Worm (Caenorhabditis elegans) whole organism, L4/young adult: ENCODE measurements around the gene E03H12.5.
"Not testable (repeated sequence)": the region's sequence is repeated elsewhere in the genome, so short reads cannot be mapped to it uniquely, and the experiment has no call there.

Source experiments
- W03F9.2 ChIP-seq: fragments of 150-350 bp; optimal IDR thresholded peaks from 2 replicates; lab custom pipeline; 2014; ENCODE audit warnings: missing biosample characterization, missing genetic modification characterization
- dao-5 ChIP-seq: sonication (generic microtip); optimal IDR thresholded peaks from 2 replicates; lab custom pipeline; 2016; ENCODE audit warnings: missing genotype, missing genetic modification characterization, moderate library complexity, missing compliant biosample characterization
- him-1 ChIP-seq: sonication (generic microtip); optimal IDR thresholded peaks from 2 replicates; lab custom pipeline; 2016; ENCODE audit warnings: missing genotype, missing genetic modification reagents, missing genetic modification characterization, missing compliant biosample characterization

E03H12.5 gene

ce11 chrIV:4981027-4981426 lies 4.0 kb downstream of the E03H12.5 start, which contains the start of gene srz-24:
TSS of gene srz-24 (minus strand) at chrIV:4981127.
- TF ChIP-seq him-1 (tag; lab: Kevin White, UChicago) = no peak
- TF ChIP-seq dao-5 (tag; lab: Kevin White, UChicago) = no peak
- no peak for TF ChIP-seq W03F9.2

ce11 chrIV:4982477-4982876 lies 5.5 kb downstream of the E03H12.5 start, which contains the start of gene E03H12.4:
TSS of gene E03H12.4 (plus strand) at chrIV:4982596.
- no peak for TF ChIP-seq him-1 (tag; lab: Kevin White, UChicago)
- TF ChIP-seq W03F9.2 = no peak
- TF ChIP-seq dao-5 (tag; lab: Kevin White, UChicago) = no peak

- no peak for TF ChIP-seq dao-5 (tag; lab: Kevin White, UChicago)
- TF ChIP-seq him-1 (tag; lab: Kevin White, UChicago) = no peak
- no peak for TF ChIP-seq W03F9.2
Measured at ce11 chrIV:4983746-4984145, 6.7 kb downstream of the E03H12.5 start, which contains the start of gene clec-176. TSS of gene clec-176 (plus strand) at chrIV:4984046.

- TF ChIP-seq dao-5 (tag; lab: Kevin White, UChicago) (no peak), W03F9.2 (no peak), him-1 (tag; lab: Kevin White, UChicago) (no peak)
Measured at ce11 chrIV:4986246-4986645, 9.2 kb downstream of the E03H12.5 start, which contains the start of gene clec-177. TSS of gene clec-177 (plus strand) at chrIV:4986546.

ce11 chrIV:4988531-4988930 lies 11.5 kb downstream of the E03H12.5 start, which contains the start of gene E03H12.7:
TSS of gene E03H12.7 (minus strand) at chrIV:4988631.
- TF ChIP-seq him-1 (tag; lab: Kevin White, UChicago) (no peak), W03F9.2 (no peak), dao-5 (tag; lab: Kevin White, UChicago) (no peak)

- TF ChIP-seq W03F9.2 (no peak), him-1 (tag; lab: Kevin White, UChicago) (no peak), dao-5 (tag; lab: Kevin White, UChicago) (no peak)
Measured at ce11 chrIV:4992089-4992488, 15.1 kb downstream of the E03H12.5 start, which contains the start of gene str-162. TSS of gene str-162 (plus strand) at chrIV:4992389.

ce11 chrIV:4993128-4993527 lies 16.1 kb downstream of the E03H12.5 start:
- TF ChIP-seq dao-5 (tag; lab: Kevin White, UChicago) (no peak), him-1 (tag; lab: Kevin White, UChicago) (no peak), W03F9.2 (no peak)

ce11 chrIV:4995842-4996241 lies 18.8 kb downstream of the E03H12.5 start, which contains the start of gene ssq-2:
TSS of gene ssq-2 (plus strand) at chrIV:4996142.
- no peak for TF ChIP-seq dao-5 (tag; lab: Kevin White, UChicago)
- no peak for TF ChIP-seq W03F9.2
- TF ChIP-seq him-1 (tag; lab: Kevin White, UChicago) = no peak

- TF ChIP-seq dao-5 (tag; lab: Kevin White, UChicago) = no peak
- TF ChIP-seq him-1 (tag; lab: Kevin White, UChicago) = no peak
- TF ChIP-seq W03F9.2 = no peak
Measured at ce11 chrIV:4996956-4997355, 19.9 kb downstream of the E03H12.5 start.

ce11 chrIV:5002448-5002847 lies 25.4 kb downstream of the E03H12.5 start, which contains the start of gene pes-1:
TSS of gene pes-1 (plus strand) at chrIV:5002748.
- TF ChIP-seq dao-5 (tag; lab: Kevin White, UChicago) (no peak), him-1 (tag; lab: Kevin White, UChicago) (no peak), W03F9.2 (no peak)

- TF ChIP-seq him-1 (tag; lab: Kevin White, UChicago) (no peak), dao-5 (tag; lab: Kevin White, UChicago) (no peak), W03F9.2 (no peak)
Measured at ce11 chrIV:5005154-5005553, 28.1 kb downstream of the E03H12.5 start.

- no peak for TF ChIP-seq W03F9.2
- no peak for TF ChIP-seq dao-5 (tag; lab: Kevin White, UChicago)
- TF ChIP-seq him-1 (tag; lab: Kevin White, UChicago) = no peak
Measured at ce11 chrIV:5008378-5008777, 31.4 kb downstream of the E03H12.5 start, which contains the start of gene srm-2. TSS of gene srm-2 (plus strand) at chrIV:5008678.

- TF ChIP-seq dao-5 (tag; lab: Kevin White, UChicago) (no peak), him-1 (tag; lab: Kevin White, UChicago) (no peak), W03F9.2 (no peak)
Measured at ce11 chrIV:5012241-5012640, 35.2 kb downstream of the E03H12.5 start, which contains the start of gene srm-1. TSS of gene srm-1 (plus strand) at chrIV:5012541.

- not testable (repeated sequence) for TF ChIP-seq him-1 (tag; lab: Kevin White, UChicago); W03F9.2; dao-5 (tag; lab: Kevin White, UChicago)
Measured at ce11 chrIV:5016461-5016860, 39.4 kb downstream of the E03H12.5 start, which contains the start of gene ssq-4. TSS of gene ssq-4 (plus strand) at chrIV:5016479.

ce11 chrIV:5017075-5017474 lies 40.0 kb downstream of the E03H12.5 start, which contains the start of gene T28H11.7:
TSS of gene T28H11.7 (minus strand) at chrIV:5017175.
- TF ChIP-seq W03F9.2; dao-5 (tag; lab: Kevin White, UChicago); him-1 (tag; lab: Kevin White, UChicago): not testable (repeated sequence)
